Fruit fly (Drosophila melanogaster) whole organism, prepupa: ENCODE data around the gene Atg3.

Experiments
- Blimp-1 ChIP-seq: fragments of 200-800 bp; sonication (Bioruptor generic); optimal IDR thresholded peaks from 3 replicates; lab custom pipeline; 2017; ENCODE audit warnings: missing biosample characterization, missing genetic modification characterization, mild to moderate bottlenecking, moderate library complexity, missing genetic modification reagents
- CG10669 ChIP-seq: fragments of 200-800 bp; sonication (Bioruptor generic); optimal IDR thresholded peaks from 3 replicates; lab custom pipeline; 2018; ENCODE audit warnings: missing biosample characterization, mild to moderate bottlenecking, missing genetic modification characterization, moderate library complexity
- CG11294 ChIP-seq: fragments of 200-800 bp; sonication (Bioruptor generic); IDR thresholded peaks from 2 replicates; pipeline ENCODE4 v1.3.6; 2022; ENCODE audit warnings: missing biosample characterization, missing genetic modification characterization
- CG16779 ChIP-seq: fragments of 200-800 bp; sonication (Bioruptor generic); optimal IDR thresholded peaks from 3 replicates; lab custom pipeline; 2017; ENCODE audit warnings: missing biosample characterization, mild to moderate bottlenecking, missing genetic modification characterization
- CG31627 ChIP-seq: fragments of 200-800 bp; sonication (Bioruptor generic); optimal IDR thresholded peaks from 3 replicates; lab custom pipeline; 2016; ENCODE audit warnings: missing biosample characterization, missing genetic modification characterization
- CG32006 ChIP-seq: fragments of 200-800 bp; sonication (Bioruptor generic); optimal IDR thresholded peaks from 3 replicates; lab custom pipeline; 2017; ENCODE audit warnings: missing biosample characterization, mild to moderate bottlenecking, missing genetic modification characterization
- CG4318 ChIP-seq: fragments of 200-800 bp; sonication (Bioruptor generic); optimal IDR thresholded peaks from 3 replicates; lab custom pipeline; 2017; ENCODE audit warnings: missing biosample characterization, mild to moderate bottlenecking, missing genetic modification characterization
- CG6276 ChIP-seq: fragments of 200-800 bp; sonication (Bioruptor generic); optimal IDR thresholded peaks from 2 replicates; lab custom pipeline; 2017; ENCODE audit warnings: missing biosample characterization, mild to moderate bottlenecking, missing genetic modification characterization
- CG6792 ChIP-seq: fragments of 200-800 bp; sonication (Bioruptor generic); optimal IDR thresholded peaks from 3 replicates; lab custom pipeline; 2016; ENCODE audit warnings: missing biosample characterization, missing genetic modification characterization
- CG6808 ChIP-seq: fragments of 200-800 bp; sonication (Bioruptor generic); optimal IDR thresholded peaks from 3 replicates; lab custom pipeline; 2017; ENCODE audit warnings: missing biosample characterization, missing genetic modification characterization, mild to moderate bottlenecking, moderate library complexity, missing genetic modification reagents
- CG7368 ChIP-seq: fragments of 200-800 bp; sonication (Bioruptor generic); optimal IDR thresholded peaks from 3 replicates; lab custom pipeline; 2016; ENCODE audit warnings: missing biosample characterization, missing genetic modification characterization
- CG8119 ChIP-seq: fragments of 200-800 bp; sonication (Bioruptor generic); IDR thresholded peaks from 3 replicates; pipeline ENCODE4 v1.3.6; 2022; ENCODE audit warnings: missing biosample characterization, missing genetic modification characterization
- CG8319 ChIP-seq: fragments of 200-800 bp; sonication (Bioruptor generic); optimal IDR thresholded peaks from 3 replicates; lab custom pipeline; 2016; ENCODE audit warnings: missing biosample characterization, missing genetic modification characterization
- Eip78C ChIP-seq: fragments of 200-800 bp; sonication (Bioruptor generic); peaks from one replicate; lab custom pipeline; 2016; ENCODE audit warnings: missing biosample characterization, missing genetic modification characterization
- Eip93F ChIP-seq: fragments of 200-800 bp; sonication (Bioruptor generic); optimal IDR thresholded peaks from 2 replicates; lab custom pipeline; 2016; ENCODE audit warnings: missing biosample characterization, mild to moderate bottlenecking, missing genetic modification characterization
- Ets21C ChIP-seq: fragments of 200-800 bp; sonication (Bioruptor generic); optimal IDR thresholded peaks from 3 replicates; lab custom pipeline; 2016; ENCODE audit warnings: missing biosample characterization, missing genetic modification characterization
- Ets96B ChIP-seq: fragments of 200-800 bp; optimal IDR thresholded peaks from 2 replicates; lab custom pipeline; 2019; ENCODE audit warnings: missing biosample characterization, mild to moderate bottlenecking, missing genetic modification characterization, moderate library complexity
- Hr4 ChIP-seq: fragments of 200-800 bp; sonication (Bioruptor generic); optimal IDR thresholded peaks from 3 replicates; lab custom pipeline; 2016; ENCODE audit warnings: missing biosample characterization, missing genetic modification characterization
- Met ChIP-seq: fragments of 200-800 bp; sonication (Bioruptor generic); optimal IDR thresholded peaks from 3 replicates; lab custom pipeline; 2016; ENCODE audit warnings: missing biosample characterization, missing genetic modification characterization
- Smox ChIP-seq: fragments of 200-800 bp; sonication (Bioruptor generic); optimal IDR thresholded peaks from 3 replicates; lab custom pipeline; 2016; ENCODE audit warnings: missing biosample characterization, missing genetic modification characterization
- Sox14 ChIP-seq: fragments of 200-800 bp; sonication (Bioruptor generic); optimal IDR thresholded peaks from 3 replicates; lab custom pipeline; 2016; ENCODE audit warnings: missing biosample characterization, missing genetic modification characterization
- Sox15 ChIP-seq: fragments of 200-800 bp; sonication (Bioruptor generic); optimal IDR thresholded peaks from 3 replicates; lab custom pipeline; 2016; ENCODE audit warnings: missing biosample characterization, missing genetic modification characterization
- achi ChIP-seq: fragments of 200-800 bp; sonication (Bioruptor generic); optimal IDR thresholded peaks from 3 replicates; lab custom pipeline; 2016; ENCODE audit warnings: missing biosample characterization, missing genetic modification characterization
- acj6 ChIP-seq: fragments of 200-800 bp; sonication (Bioruptor generic); optimal IDR thresholded peaks from 3 replicates; lab custom pipeline; 2016; ENCODE audit warnings: missing biosample characterization, missing genetic modification characterization
- cyc ChIP-seq: fragments of 200-800 bp; sonication (Bioruptor generic); optimal IDR thresholded peaks from 3 replicates; lab custom pipeline; 2016; ENCODE audit warnings: missing biosample characterization, missing genetic modification characterization
- dac ChIP-seq: fragments of 200-800 bp; sonication (Bioruptor generic); optimal IDR thresholded peaks from 2 replicates; lab custom pipeline; 2017; ENCODE audit warnings: missing biosample characterization, mild to moderate bottlenecking, missing genetic modification characterization
- dsx ChIP-seq: fragments of 200-800 bp; optimal IDR thresholded peaks from 3 replicates; lab custom pipeline; 2019; ENCODE audit warnings: missing biosample characterization, mild to moderate bottlenecking, missing genetic modification characterization, moderate library complexity; ENCODE audit not compliant: poor library complexity, severe bottlenecking
- esn ChIP-seq: fragments of 200-800 bp; sonication (Bioruptor generic); optimal IDR thresholded peaks from 2 replicates; lab custom pipeline; 2016; ENCODE audit warnings: missing biosample characterization, mild to moderate bottlenecking, missing genetic modification characterization, moderate library complexity
- fd59A ChIP-seq: fragments of 200-800 bp; sonication (Bioruptor generic); optimal IDR thresholded peaks from 2 replicates; lab custom pipeline; 2017; ENCODE audit warnings: missing biosample characterization, mild to moderate bottlenecking, missing genetic modification characterization, missing genetic modification reagents
- fd85E ChIP-seq: fragments of 200-800 bp; sonication (Bioruptor generic); optimal IDR thresholded peaks from 3 replicates; lab custom pipeline; 2016; ENCODE audit warnings: missing biosample characterization, missing genetic modification characterization
- fkh ChIP-seq: fragments of 200-800 bp; sonication (Bioruptor generic); optimal IDR thresholded peaks from 3 replicates; lab custom pipeline; 2017; ENCODE audit warnings: missing biosample characterization, mild to moderate bottlenecking, missing genetic modification characterization, moderate library complexity
- lz ChIP-seq: fragments of 200-800 bp; sonication (Bioruptor generic); optimal IDR thresholded peaks from 3 replicates; lab custom pipeline; 2016; ENCODE audit warnings: missing biosample characterization, missing genetic modification characterization
- spab ChIP-seq: fragments of 200-800 bp; sonication (Bioruptor generic); optimal IDR thresholded peaks from 2 replicates; lab custom pipeline; 2017; ENCODE audit warnings: missing biosample characterization, mild to moderate bottlenecking, missing genetic modification characterization, missing genetic modification reagents
- ss ChIP-seq, 2 experiments: fragments of 200-800 bp; sonication (Bioruptor generic); optimal IDR thresholded peaks; 2 replicates in 1 of 2; 3 replicates in 1 of 2; lab custom pipeline; 2017 to 2018; ENCODE audit warnings: mild to moderate bottlenecking in 2 of 2, missing biosample characterization in 2 of 2, missing genetic modification characterization in 2 of 2, moderate library complexity in 1 of 2
- svp ChIP-seq: fragments of 200-800 bp; sonication (Bioruptor generic); peaks from one replicate; lab custom pipeline; 2016; ENCODE audit warnings: missing biosample characterization, missing genetic modification characterization
- topi ChIP-seq: fragments of 200-800 bp; sonication (Bioruptor generic); optimal IDR thresholded peaks from 3 replicates; lab custom pipeline; 2016; ENCODE audit warnings: missing biosample characterization, missing genetic modification characterization
- vri ChIP-seq: fragments of 200-800 bp; sonication (Bioruptor generic); optimal IDR thresholded peaks from 3 replicates; lab custom pipeline; 2016; ENCODE audit warnings: missing biosample characterization, mild to moderate bottlenecking, missing genetic modification characterization

Atg3 gene

DNA sequence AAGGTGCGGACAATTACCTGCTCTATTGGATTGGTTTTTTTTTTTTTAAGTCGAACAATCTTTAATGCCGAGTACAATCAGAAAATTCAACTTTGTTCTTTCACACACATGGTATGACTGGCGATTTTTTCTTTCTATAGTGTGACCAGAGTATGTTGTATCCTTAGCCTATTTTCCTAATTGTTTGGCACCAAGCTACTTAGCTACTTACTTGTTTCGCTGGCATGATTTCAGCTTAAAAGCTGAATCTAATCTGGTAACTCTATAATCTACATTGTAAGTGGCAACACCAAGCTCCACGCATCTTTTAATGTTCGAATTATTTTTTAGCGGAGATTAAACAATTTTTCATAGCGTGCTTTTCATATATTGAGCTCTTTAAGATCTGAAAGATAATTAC lies 25.3 kb upstream of the Atg3 start, which contains the start of gene CG12477:
Gene CG12477 (minus strand): TSS at position 101 of the 400 bp plus-strand sequence.
- TF ChIP-seq acj6: no peak
- no peak for TF ChIP-seq Ets96B (tag; lab: Kevin White, UChicago)
- TF ChIP-seq esn (GFP tag; lab: Kevin White, UChicago): no peak
- no peak for TF ChIP-seq Blimp-1
- TF ChIP-seq Sox15 (GFP tag; lab: Kevin White, UChicago): no peak
- no peak for TF ChIP-seq Smox (GFP tag; lab: Kevin White, UChicago)
- TF ChIP-seq svp (GFP tag; lab: Kevin White, UChicago): no peak
- TF ChIP-seq fd85E (GFP tag; lab: Kevin White, UChicago): no peak
- TF ChIP-seq CG16779 (tag; lab: Kevin White, UChicago): no peak
- no peak for TF ChIP-seq CG6276 (GFP tag; lab: Kevin White, UChicago)
- TF ChIP-seq CG32006 (GFP tag; lab: Kevin White, UChicago): no peak
- TF ChIP-seq achi (GFP tag; lab: Kevin White, UChicago): no peak
- no peak for TF ChIP-seq dsx (GFP tag; lab: Kevin White, UChicago)
- TF ChIP-seq CG4318 (GFP tag; lab: Kevin White, UChicago): no peak
- TF ChIP-seq CG6792: no peak
- TF ChIP-seq dac: no peak

DNA sequence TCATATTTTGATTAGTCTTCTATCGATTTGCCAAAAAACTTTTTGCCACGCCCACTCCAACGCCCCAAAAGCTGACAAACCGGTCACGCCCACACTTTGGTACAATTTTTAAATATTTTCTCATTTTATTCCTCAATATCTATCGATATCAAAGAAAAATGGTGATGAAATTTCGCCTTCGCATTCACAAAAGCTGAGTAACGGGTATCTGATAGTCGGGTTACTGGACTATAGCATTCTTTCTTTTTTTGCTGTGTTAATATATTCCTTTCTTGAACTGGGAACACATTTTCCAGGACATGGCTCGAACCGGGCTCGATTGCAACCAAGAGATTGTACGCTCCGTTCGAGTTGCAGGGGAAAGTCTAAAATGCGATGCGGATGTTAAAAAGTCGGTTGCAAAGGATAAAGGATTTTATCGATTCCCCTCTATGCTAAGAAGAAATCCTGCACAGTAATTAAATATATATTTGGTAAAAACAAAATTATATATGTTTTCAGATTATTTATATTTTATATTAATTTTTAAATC lies 5.5 kb upstream of the Atg3 start:
- TF ChIP-seq fkh (GFP tag; lab: Kevin White, UChicago): no peak
- TF ChIP-seq CG4318 (GFP tag; lab: Kevin White, UChicago): no peak
- TF ChIP-seq vri (GFP tag; lab: Kevin White, UChicago): no peak
- TF ChIP-seq ss (GFP tag; optimal IDR thresholded peaks at IDR 0.05; lab: Kevin White, UChicago): no peak
- no peak for TF ChIP-seq CG8319 (GFP tag; lab: Kevin White, UChicago)
- TF ChIP-seq Smox (GFP tag; lab: Kevin White, UChicago): no peak
- TF ChIP-seq topi (GFP tag; lab: Kevin White, UChicago): no peak
- TF ChIP-seq lz (GFP tag; lab: Kevin White, UChicago): no peak
- TF ChIP-seq cyc: no peak
- no peak for TF ChIP-seq Blimp-1
- TF ChIP-seq CG31627 (GFP tag; lab: Kevin White, UChicago): no peak
- no peak for TF ChIP-seq CG16779 (tag; lab: Kevin White, UChicago)
- TF ChIP-seq CG8119 (GFP tag; lab: Robert Waterston, UW): no peak
- TF ChIP-seq Eip93F (GFP tag; lab: Kevin White, UChicago): no peak
- TF ChIP-seq Sox14 (GFP tag; lab: Kevin White, UChicago): no peak
- no peak for TF ChIP-seq fd59A (GFP tag; lab: Kevin White, UChicago)
- TF ChIP-seq CG10669 (GFP tag; lab: Kevin White, UChicago): no peak
- no peak for TF ChIP-seq spab
- no peak for TF ChIP-seq CG7368
- TF ChIP-seq, all 60 proteins: peak for 0

DNA sequence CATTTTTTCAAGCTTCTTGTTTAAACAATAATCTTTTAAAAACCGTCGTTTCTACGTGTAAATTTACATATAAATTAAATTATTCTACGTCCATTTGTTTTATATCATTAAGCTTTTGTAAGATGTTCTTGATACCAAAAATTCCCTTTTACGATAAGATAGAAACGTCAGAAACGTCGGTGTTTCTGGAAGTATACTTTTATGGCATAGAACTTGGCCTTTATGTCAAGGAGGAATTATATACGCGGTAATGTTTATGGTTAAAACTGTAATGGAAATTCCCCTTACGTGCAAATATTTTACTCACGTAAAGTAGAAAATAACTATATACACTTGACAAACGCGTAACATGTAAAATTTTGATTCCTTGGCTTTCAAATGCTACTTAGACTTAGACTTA lies 4.8 kb upstream of the Atg3 start:
- TF ChIP-seq Met: no peak
- peak; percentile 38 for TF ChIP-seq Eip78C (GFP tag; lab: Kevin White, UChicago)
- no peak for TF ChIP-seq CG11294
- TF ChIP-seq Ets21C (GFP tag; lab: Kevin White, UChicago): no peak
- TF ChIP-seq CG10669 (GFP tag; lab: Kevin White, UChicago): no peak
- TF ChIP-seq ss (GFP tag; optimal IDR thresholded peaks at IDR 0.05; lab: Kevin White, UChicago): no peak
- TF ChIP-seq Hr4 (GFP tag; lab: Kevin White, UChicago): no peak
- no peak for TF ChIP-seq CG6808 (GFP tag; lab: Kevin White, UChicago)
